Worm (Caenorhabditis elegans) whole organism, mixed stage, embryonic: ENCODE results near the gene C50E3.9.

Experiments used
- elt-1 ChIP-seq: sonication (generic microtip); optimal IDR thresholded peaks from 2 replicates; lab custom pipeline; 2017; ENCODE audit warnings: missing genetic modification characterization, mild to moderate bottlenecking, missing compliant biosample characterization, antibody characterized with exemption, moderate library complexity, borderline replicate concordance; ENCODE audit not compliant: insufficient read depth
- nhr-12 ChIP-seq: fragments of 150-350 bp; optimal IDR thresholded peaks from 2 replicates; lab custom pipeline; 2014; ENCODE audit warnings: missing biosample characterization, missing genetic modification characterization
- pha-4 ChIP-seq: fragments of 150-350 bp; optimal IDR thresholded peaks from 2 replicates; lab custom pipeline; 2018; ENCODE audit warnings: missing biosample characterization, missing genetic modification reagents, missing genetic modification characterization
- unc-62 ChIP-seq: fragments of 150-350 bp; optimal IDR thresholded peaks from 2 replicates; lab custom pipeline; 2014; ENCODE audit warnings: missing biosample characterization, missing genetic modification reagents, missing genetic modification characterization

- TF ChIP-seq unc-62: no peak
- TF ChIP-seq pha-4: peak; percentile 47
- TF ChIP-seq elt-1 (tag; lab: Kevin White, UChicago): no peak
- no peak for TF ChIP-seq nhr-12 (tag; lab: Kevin White, UChicago)
These were observed 19.7 kb downstream of the C50E3.9 start, which contains the start of gene ets-6 for ce11 chrV:7580378-7580777.
